Fruit fly (Drosophila melanogaster): ENCODE results near the gene Dip-B.
A peak's percentile ranks its signal among the peaks of the same experiment; 100 is the strongest.

Dip-B gene

dm6 chr3R:13793105-13793978 is 11.3 kb downstream of the Dip-B start (continued):
- peak; percentile 40 for TF ChIP-seq CG15601 (tag; optimal IDR thresholded peaks at IDR 0.05)
- TF ChIP-seq CG17359 (tag; optimal IDR thresholded peaks at IDR 0.05), result peak; percentile 48
- no peak for TF ChIP-seq dan (GFP tag; IDR thresholded peaks at IDR 0.05)
- peak; percentile 55 for TF ChIP-seq CG12391 (tag; optimal IDR thresholded peaks at IDR 0.05)
- no peak for TF ChIP-seq D (optimal IDR thresholded peaks at IDR 0.05)
- TF ChIP-seq D (GFP tag; optimal IDR thresholded peaks at IDR 0.05), result no peak
- TF ChIP-seq fd102C (GFP tag; optimal IDR thresholded peaks at IDR 0.05), result no peak
- peak; percentile 26 for TF ChIP-seq Oli (tag; optimal IDR thresholded peaks at IDR 0.05)
- TF ChIP-seq CG18599 (GFP tag; optimal IDR thresholded peaks at IDR 0.05), result no peak
- TF ChIP-seq CG18619 (GFP tag; optimal IDR thresholded peaks at IDR 0.05), result no peak
- no peak for TF ChIP-seq CG9215 (GFP tag; IDR thresholded peaks at IDR 0.05)
- peak; percentile 60 for TF ChIP-seq Ssrp (tag; optimal IDR thresholded peaks at IDR 0.05)
- 0 out of 2 replicates have a peak, but pooled peaks have one; percentile 12 for TF ChIP-seq nerfin-2 (GFP tag; IDR thresholded peaks at IDR 0.05; ENCODE audit: partially characterized antibody)
- TF ChIP-seq psq (GFP tag; optimal IDR thresholded peaks at IDR 0.05), result no peak
- TF ChIP-seq TFAM (GFP tag; optimal IDR thresholded peaks at IDR 0.05), result no peak
- no peak for TF ChIP-seq schlank (tag; optimal IDR thresholded peaks at IDR 0.05)
- TF ChIP-seq CG4360 (GFP tag; IDR thresholded peaks at IDR 0.05), result no peak
- no peak for TF ChIP-seq kay (GFP tag; optimal IDR thresholded peaks at IDR 0.05)
- TF ChIP-seq oc (tag; optimal IDR thresholded peaks at IDR 0.05), result peak; percentile 35
- no peak for TF ChIP-seq CG15269 (tag; optimal IDR thresholded peaks at IDR 0.05)
- TF ChIP-seq sc (optimal IDR thresholded peaks at IDR 0.05), result no peak
- no peak for TF ChIP-seq sc (GFP tag; optimal IDR thresholded peaks at IDR 0.05)
- no peak for TF ChIP-seq tx (GFP tag; optimal IDR thresholded peaks at IDR 0.05)
- no peak for TF ChIP-seq croc (GFP tag; conservative IDR thresholded peaks at IDR 0.05)
- peak; percentile 37 for TF ChIP-seq tap (tag; optimal IDR thresholded peaks at IDR 0.05)
- TF ChIP-seq ase (GFP tag; IDR thresholded peaks at IDR 0.05), result no peak
- TF ChIP-seq gsb-n (tag; optimal IDR thresholded peaks at IDR 0.05), result peak; percentile 41
- peak; percentile 54 for TF ChIP-seq kni (GFP tag; optimal IDR thresholded peaks at IDR 0.05)
- no peak for TF ChIP-seq Hey (tag; optimal IDR thresholded peaks at IDR 0.05)
- TF ChIP-seq CG2875 (GFP tag; optimal IDR thresholded peaks at IDR 0.05), result peak; percentile 13
- no peak for TF ChIP-seq Elba2 (GFP tag; optimal IDR thresholded peaks at IDR 0.05)
- TF ChIP-seq Sox102F (GFP tag; optimal IDR thresholded peaks at IDR 0.05), result peak; percentile 77
- peak; percentile 23 for TF ChIP-seq Hsf (GFP tag; optimal IDR thresholded peaks at IDR 0.05)
- TF ChIP-seq ATbp (GFP tag; optimal IDR thresholded peaks at IDR 0.05), result peak; percentile 38
- TF ChIP-seq CG17328 (GFP tag; IDR thresholded peaks at IDR 0.05), result peak; percentile 53; the same call in 1 of the 2 replicates
- TF ChIP-seq NK7.1 (GFP tag; optimal IDR thresholded peaks at IDR 0.05), result no peak
- TF ChIP-seq lov (optimal IDR thresholded peaks at IDR 0.05), result no peak
- TF ChIP-seq lov (GFP tag; IDR thresholded peaks at IDR 0.05), result no peak
- TF ChIP-seq PHDP (tag; optimal IDR thresholded peaks at IDR 0.05), result peak; percentile 50
- no peak for TF ChIP-seq ci (GFP tag; IDR thresholded peaks at IDR 0.05)
- TF ChIP-seq eyg (GFP tag; optimal IDR thresholded peaks at IDR 0.05), result no peak
- peak; percentile 47 for TF ChIP-seq esg (GFP tag; conservative IDR thresholded peaks at IDR 0.05)
- no peak for TF ChIP-seq CG8359 (GFP tag; optimal IDR thresholded peaks at IDR 0.05; ENCODE audit: borderline replicate concordance)
- no peak for TF ChIP-seq NC2β (GFP tag; optimal IDR thresholded peaks at IDR 0.05)
- peak; percentile 35 for TF ChIP-seq CG11504 (tag; optimal IDR thresholded peaks at IDR 0.05)
- peak; percentile 27 for TF ChIP-seq dmrt11E (tag; optimal IDR thresholded peaks at IDR 0.05)
- peak; percentile 52; the same call in 1 of the 2 replicates for TF ChIP-seq ttk (GFP tag; IDR thresholded peaks at IDR 0.05)
- TF ChIP-seq phol (tag; optimal IDR thresholded peaks at IDR 0.05), result peak; percentile 63
- TF ChIP-seq Dip3 (GFP tag; optimal IDR thresholded peaks at IDR 0.05), result no peak

Measured in whole organism, embryonic.